Fruit fly (Drosophila melanogaster) whole organism, larva: ENCODE results near the gene Rlip.

Experiments used
- noc ChIP-seq: fragments of 200-800 bp; sonication (Bioruptor generic); optimal IDR thresholded peaks from 3 replicates; lab custom pipeline; 2019; ENCODE audit warnings: missing biosample characterization, mild to moderate bottlenecking, missing genetic modification characterization, moderate library complexity

Rlip gene

dm6 chr3R:21017464-21018080 lies at the start of gene Rlip:
TSS of gene Rlip (plus strand) at chr3R:21017684.
- TF ChIP-seq noc (tag; lab: Kevin White, UChicago) = peak; percentile 3

DNA sequence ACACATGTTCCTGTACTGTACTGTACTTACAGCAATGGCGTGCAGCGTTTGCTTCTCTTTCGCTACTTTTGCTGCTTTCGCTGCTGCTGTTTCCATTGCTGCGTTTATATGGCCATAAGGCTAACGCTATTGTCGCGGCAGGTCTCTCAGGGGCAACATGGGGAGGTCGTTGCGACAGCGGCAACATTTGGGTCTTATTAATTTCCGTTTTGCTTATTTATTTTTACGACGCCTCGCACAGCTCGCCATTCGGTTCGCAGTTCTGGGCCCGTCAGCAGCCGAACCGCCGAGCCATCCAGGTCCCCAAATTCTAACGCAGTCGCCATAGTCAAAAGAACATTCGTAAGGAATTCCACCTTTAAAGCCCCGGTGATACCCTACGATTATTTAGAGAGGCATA lies 40.8 kb upstream of the Rlip start:
- TF ChIP-seq noc (tag; lab: Kevin White, UChicago) = no peak

dm6 chr3R:20977846-20978295 lies 39.6 kb upstream of the Rlip start, which contains the start of gene Calx:
TSS of gene Calx (plus strand) at chr3R:20978183.
- no peak for TF ChIP-seq noc (tag; lab: Kevin White, UChicago)

- no peak for TF ChIP-seq noc (tag; lab: Kevin White, UChicago)
Measured at dm6 chr3R:20984087-20984486, 33.4 kb upstream of the Rlip start.

- no peak for TF ChIP-seq noc (tag; lab: Kevin White, UChicago)
Measured at dm6 chr3R:20984902-20985301, 32.6 kb upstream of the Rlip start.

DNA sequence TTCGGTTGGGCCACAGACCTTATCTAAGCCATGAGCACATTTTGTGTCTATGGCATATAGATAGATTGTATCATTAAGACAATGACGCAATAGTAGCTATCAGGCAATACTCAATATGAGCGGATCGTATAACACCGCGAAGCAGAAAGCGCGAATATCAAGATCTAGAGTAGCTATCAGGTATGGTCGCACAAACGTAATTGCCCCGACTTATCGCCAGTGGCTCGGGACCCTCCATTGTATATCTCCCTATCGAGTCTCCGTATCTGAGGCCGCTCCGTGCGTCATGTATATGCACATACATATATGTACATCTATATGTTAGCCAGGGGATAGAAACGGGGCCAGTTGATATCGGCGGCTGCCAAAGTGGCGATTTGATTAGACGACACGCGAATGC lies 31.9 kb upstream of the Rlip start:
- peak; percentile 59 for TF ChIP-seq noc (tag; lab: Kevin White, UChicago)

DNA sequence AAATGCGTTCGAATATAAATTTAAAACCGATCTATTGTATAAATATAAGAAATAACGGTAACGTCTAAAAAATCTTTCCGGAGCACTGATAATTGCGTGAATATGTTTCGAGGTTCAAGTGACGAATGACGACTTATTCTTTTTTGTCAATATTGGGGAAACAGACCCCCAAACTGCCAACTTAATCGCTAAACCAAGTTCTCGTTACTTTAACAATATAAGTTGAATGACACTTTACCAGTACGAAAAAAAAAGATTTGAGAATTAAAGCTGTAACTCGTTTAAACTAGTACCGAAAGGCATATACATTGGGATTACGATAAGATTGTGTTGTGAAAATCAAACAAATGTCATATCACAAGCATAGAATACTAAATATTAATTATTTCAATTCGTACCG lies 29.6 kb upstream of the Rlip start, which contains the start of gene CG43446:
TSS of gene CG43446 (minus strand) at position 101 of the 400 bp plus-strand sequence.
- TF ChIP-seq noc (tag; lab: Kevin White, UChicago) = no peak

dm6 chr3R:20988560-20988959 lies 28.9 kb upstream of the Rlip start:
- peak; percentile 60 for TF ChIP-seq noc (tag; lab: Kevin White, UChicago)

DNA sequence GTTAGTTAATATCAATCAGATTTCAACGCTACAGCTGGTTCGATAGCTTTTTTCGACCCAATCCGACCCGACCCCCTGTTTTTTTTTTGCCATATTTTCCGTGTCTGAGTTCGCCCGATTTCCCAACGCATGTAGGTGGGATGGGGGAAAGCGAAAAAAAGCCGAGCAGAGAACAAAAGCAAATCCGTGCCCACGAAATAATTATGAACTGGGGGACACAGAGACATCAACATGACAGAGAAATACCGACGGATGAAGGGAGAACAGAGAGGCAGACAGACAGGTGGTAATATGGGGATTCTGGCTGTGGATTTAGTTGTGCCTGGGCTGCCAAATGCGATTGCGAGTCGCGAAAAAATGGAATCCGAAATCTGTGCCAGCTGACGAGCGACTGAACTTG lies 28.4 kb upstream of the Rlip start:
- TF ChIP-seq noc (tag; lab: Kevin White, UChicago) = no peak

DNA sequence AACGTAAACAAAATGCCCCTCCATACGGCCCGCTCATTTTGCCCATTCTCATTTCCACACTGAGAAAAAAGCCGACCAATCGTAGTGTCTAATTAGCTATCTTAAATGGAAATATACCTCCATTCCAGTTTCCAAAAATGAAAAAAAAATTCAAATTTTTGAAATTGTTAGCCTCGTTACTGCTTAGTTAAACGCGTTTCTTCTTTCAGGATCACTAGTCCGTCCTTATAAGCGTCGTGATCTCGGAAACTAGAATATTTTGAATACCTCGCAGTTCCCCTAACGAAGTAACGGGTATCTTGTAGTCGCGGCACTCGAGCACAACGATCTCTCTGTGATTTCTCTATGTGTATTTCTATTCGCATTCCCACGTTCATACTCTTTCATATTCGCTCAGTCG lies 27.8 kb upstream of the Rlip start:
- no peak for TF ChIP-seq noc (tag; lab: Kevin White, UChicago)

dm6 chr3R:20990409-20990808 lies 27.1 kb upstream of the Rlip start:
- TF ChIP-seq noc (tag; lab: Kevin White, UChicago) = no peak

DNA sequence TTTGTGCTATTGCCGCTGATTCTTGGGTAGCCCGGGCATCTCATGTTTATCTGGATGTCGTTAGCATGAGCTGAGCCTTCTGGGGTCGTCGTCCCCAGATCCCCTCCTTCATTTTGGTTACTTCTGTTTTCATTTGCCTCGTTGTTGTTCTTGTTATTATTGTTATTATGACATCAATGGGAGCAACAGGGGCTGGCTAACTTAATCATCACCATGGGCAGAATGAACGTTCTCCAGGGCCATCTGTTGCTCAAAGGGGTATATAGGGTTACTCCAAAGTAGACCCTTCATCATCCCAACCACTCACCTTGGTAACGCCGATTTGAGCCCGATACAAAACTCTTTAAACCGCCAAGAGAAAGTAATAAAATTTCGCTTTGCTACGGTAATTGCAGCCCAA lies 19.2 kb upstream of the Rlip start:
- TF ChIP-seq noc (tag; lab: Kevin White, UChicago) = no peak

DNA sequence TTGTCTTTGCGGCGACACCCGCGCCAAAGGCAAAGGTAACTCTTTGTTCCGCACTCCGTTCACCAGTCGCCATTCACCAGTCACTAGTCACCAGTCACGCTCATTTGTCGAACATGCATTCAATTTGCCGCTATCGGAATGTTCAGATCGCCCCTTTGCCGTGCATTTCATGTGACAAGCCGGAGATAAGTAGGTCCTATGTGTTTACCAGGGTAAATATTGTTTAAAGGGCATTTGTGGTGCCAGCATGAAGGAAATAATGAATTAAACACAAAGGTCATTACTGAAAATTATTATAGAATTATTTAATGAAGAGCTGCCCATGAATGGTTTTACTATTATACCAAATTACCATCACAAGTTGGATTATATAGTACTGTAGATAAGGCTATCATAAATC lies 16.4 kb upstream of the Rlip start:
- TF ChIP-seq noc (tag; lab: Kevin White, UChicago) = no peak

dm6 chr3R:21006967-21007366 lies 10.5 kb upstream of the Rlip start, which contains the start of gene Alp5:
TSS of gene Alp5 (minus strand) at chr3R:21006990.
- peak; percentile 53 for TF ChIP-seq noc (tag; lab: Kevin White, UChicago)

- no peak for TF ChIP-seq noc (tag; lab: Kevin White, UChicago)
Measured at dm6 chr3R:21013780-21014179, 3.7 kb upstream of the Rlip start.

dm6 chr3R:21015636-21016035 lies 1.8 kb upstream of the Rlip start, which contains the start of gene CG5697:
TSS of gene CG5697 (plus strand) at chr3R:21015949.
- TF ChIP-seq noc (tag; lab: Kevin White, UChicago) = no peak

dm6 chr3R:21019073-21019472 lies 1.6 kb downstream of the Rlip start:
- peak; percentile 32 for TF ChIP-seq noc (tag; lab: Kevin White, UChicago)
